Worm (Caenorhabditis elegans) whole organism, L3 larva: ENCODE measurements around the gene clec-4.
"Not testable (repeated sequence)": the region's sequence is repeated elsewhere in the genome, so short reads cannot be mapped to it uniquely, and the experiment has no call there.

Experiments
- ZK546.5 ChIP-seq: sonication (generic microtip); optimal IDR thresholded peaks from 2 replicates; lab custom pipeline; 2017; ENCODE audit warnings: missing biosample characterization, missing genetic modification characterization
- ama-1 ChIP-seq: fragments of 150-350 bp; optimal IDR thresholded peaks from 2 replicates; lab custom pipeline; 2018
- egl-5 ChIP-seq: fragments of 150-350 bp; optimal IDR thresholded peaks from 2 replicates; lab custom pipeline; 2017; ENCODE audit warnings: missing biosample characterization, missing genetic modification reagents, missing genetic modification characterization, inconsistent platforms
- nhr-11 ChIP-seq: fragments of 150-350 bp; optimal IDR thresholded peaks from 2 replicates; lab custom pipeline; 2014; ENCODE audit warnings: missing biosample characterization, missing genetic modification characterization
- pqm-1 ChIP-seq: fragments of 150-350 bp; optimal IDR thresholded peaks from 2 replicates; lab custom pipeline; 2017; ENCODE audit warnings: missing biosample characterization, missing genetic modification characterization, inconsistent platforms
- unc-62 ChIP-seq: fragments of 150-350 bp; sonication (generic microtip); optimal IDR thresholded peaks from 4 replicates; lab custom pipeline; 2014; ENCODE audit warnings: missing biosample characterization, missing genetic modification reagents, missing genetic modification characterization
- zag-1 ChIP-seq: fragments of 150-350 bp; optimal IDR thresholded peaks from 2 replicates; lab custom pipeline; 2014; ENCODE audit warnings: missing biosample characterization, missing genetic modification characterization

- TF ChIP-seq egl-5; ama-1 (lab: Kevin White, UChicago); zag-1; unc-62 (GFP tag; lab: Kevin White, UChicago); pqm-1; nhr-11 (tag; lab: Kevin White, UChicago); ZK546.5: not testable (repeated sequence)
These were observed 43.5 kb upstream of the clec-4 start, which contains the start of gene Y38E10A.14 for ce11 chrII:12624433-12624832.
